Worm (Caenorhabditis elegans): Measurements from ENCODE around the gene clc-28.

ce11 chrIII:8355462-8355815 is 16.2 kb upstream of the clc-28 start:
- TF ChIP-seq pha-4 (GFP tag; IDR thresholded peaks at IDR 0.05) (no peak), pha-4 (tag; optimal IDR thresholded peaks at IDR 0.05) (no peak), unc-62 (GFP tag; optimal IDR thresholded peaks at IDR 0.05 in 1 of 2) (no peak), unc-62 (tag; optimal IDR thresholded peaks at IDR 0.05) (no peak), hlh-30 (tag; optimal IDR thresholded peaks at IDR 0.05; ENCODE audit: insufficient read depth) (no peak), ztf-11 (tag; optimal IDR thresholded peaks at IDR 0.05) (no peak), ZK337.2 (GFP tag; IDR thresholded peaks at IDR 0.05) (no peak), fkh-10 (GFP tag; optimal IDR thresholded peaks at IDR 0.05) (no peak), nhr-25 (tag; optimal IDR thresholded peaks at IDR 0.05; ENCODE audit: borderline replicate concordance, insufficient read depth) (no peak)

Measured in whole organism, L4 larva.